Worm (Caenorhabditis elegans) whole organism, young adult: ENCODE results near the gene T07A5.1.

Source experiments
- aptf-2 ChIP-seq: fragments of 200-800 bp; sonication (Bioruptor generic); conservative IDR thresholded peaks from 2 replicates; pipeline ENCODE4 v1.3.6; 2022; ENCODE audit warnings: missing genetic modification reagents, missing genetic modification characterization, missing compliant biosample characterization
- ceh-91 ChIP-seq: fragments of 200-800 bp; sonication (Bioruptor generic); IDR thresholded peaks from 2 replicates; pipeline ENCODE4 v1.3.6; 2022; ENCODE audit warnings: missing genetic modification reagents, missing genetic modification characterization, missing compliant biosample characterization
- lin-40 ChIP-seq: sonication (generic microtip); optimal IDR thresholded peaks from 2 replicates; lab custom pipeline; 2016; ENCODE audit warnings: missing genetic modification characterization, mild to moderate bottlenecking, missing compliant biosample characterization, missing genotype, missing genetic modification reagents

ce11 chrIII:10347049-10347448 is 41.1 kb upstream of the T07A5.1 start, which contains the start of gene tbx-8:
- no peak for TF ChIP-seq ceh-91
- no peak for TF ChIP-seq aptf-2 (GFP tag; lab: Robert Waterston, UW)
- TF ChIP-seq lin-40 = no peak
